Fruit fly (Drosophila melanogaster) whole organism, prepupa: ENCODE measurements around the gene trbl.

ENCODE experiments used
- CG10631 ChIP-seq: fragments of 200-800 bp; sonication (Bioruptor generic); optimal IDR thresholded peaks from 2 replicates; lab custom pipeline; 2016; ENCODE audit warnings: missing biosample characterization, missing genetic modification characterization
- CG11294 ChIP-seq: fragments of 200-800 bp; sonication (Bioruptor generic); IDR thresholded peaks from 2 replicates; pipeline ENCODE4 v1.3.6; 2022; ENCODE audit warnings: missing biosample characterization, missing genetic modification characterization
- CG11902 ChIP-seq: fragments of 200-800 bp; sonication (Bioruptor generic); optimal IDR thresholded peaks from 3 replicates; lab custom pipeline; 2016; ENCODE audit warnings: missing biosample characterization, missing genetic modification characterization
- CG15336 ChIP-seq: fragments of 200-800 bp; sonication (Bioruptor generic); IDR thresholded peaks from 2 replicates; pipeline ENCODE4 v1.3.6; 2022; ENCODE audit warnings: missing biosample characterization, missing genetic modification characterization
- CG1621 ChIP-seq: fragments of 200-800 bp; sonication (Bioruptor generic); optimal IDR thresholded peaks from 3 replicates; lab custom pipeline; 2018; ENCODE audit warnings: missing biosample characterization, mild to moderate bottlenecking, missing genetic modification characterization
- CG16779 ChIP-seq: fragments of 200-800 bp; sonication (Bioruptor generic); optimal IDR thresholded peaks from 3 replicates; lab custom pipeline; 2017; ENCODE audit warnings: missing biosample characterization, mild to moderate bottlenecking, missing genetic modification characterization
- CG3032 ChIP-seq: fragments of 200-800 bp; optimal IDR thresholded peaks from 2 replicates; lab custom pipeline; 2019; ENCODE audit warnings: missing biosample characterization, mild to moderate bottlenecking, missing genetic modification characterization, moderate library complexity
- CG31627 ChIP-seq: fragments of 200-800 bp; sonication (Bioruptor generic); optimal IDR thresholded peaks from 3 replicates; lab custom pipeline; 2016; ENCODE audit warnings: missing biosample characterization, missing genetic modification characterization
- CG32006 ChIP-seq: fragments of 200-800 bp; sonication (Bioruptor generic); optimal IDR thresholded peaks from 3 replicates; lab custom pipeline; 2017; ENCODE audit warnings: missing biosample characterization, mild to moderate bottlenecking, missing genetic modification characterization
- CG34406 ChIP-seq: fragments of 200-800 bp; sonication (Bioruptor generic); optimal IDR thresholded peaks from 3 replicates; lab custom pipeline; 2016; ENCODE audit warnings: missing biosample characterization, missing genetic modification characterization
- CG3919 ChIP-seq: fragments of 200-800 bp; sonication (Bioruptor generic); optimal IDR thresholded peaks from 3 replicates; lab custom pipeline; 2016; ENCODE audit warnings: missing biosample characterization, missing genetic modification characterization
- CG4318 ChIP-seq: fragments of 200-800 bp; sonication (Bioruptor generic); optimal IDR thresholded peaks from 3 replicates; lab custom pipeline; 2017; ENCODE audit warnings: missing biosample characterization, mild to moderate bottlenecking, missing genetic modification characterization
- CG6163 ChIP-seq: fragments of 200-800 bp; sonication (Bioruptor generic); IDR thresholded peaks from 3 replicates; pipeline ENCODE4 v1.3.6; 2022; ENCODE audit warnings: missing biosample characterization, missing genetic modification characterization
- CG6276 ChIP-seq: fragments of 200-800 bp; sonication (Bioruptor generic); optimal IDR thresholded peaks from 2 replicates; lab custom pipeline; 2017; ENCODE audit warnings: missing biosample characterization, mild to moderate bottlenecking, missing genetic modification characterization
- CG6792 ChIP-seq: fragments of 200-800 bp; sonication (Bioruptor generic); optimal IDR thresholded peaks from 3 replicates; lab custom pipeline; 2016; ENCODE audit warnings: missing biosample characterization, missing genetic modification characterization
- CG6808 ChIP-seq: fragments of 200-800 bp; sonication (Bioruptor generic); optimal IDR thresholded peaks from 3 replicates; lab custom pipeline; 2017; ENCODE audit warnings: missing biosample characterization, missing genetic modification characterization, mild to moderate bottlenecking, moderate library complexity, missing genetic modification reagents
- CG6854 ChIP-seq: fragments of 200-800 bp; sonication (Bioruptor generic); optimal IDR thresholded peaks from 2 replicates; lab custom pipeline; 2017; ENCODE audit warnings: missing biosample characterization, mild to moderate bottlenecking, missing genetic modification characterization
- CG7368 ChIP-seq: fragments of 200-800 bp; sonication (Bioruptor generic); optimal IDR thresholded peaks from 3 replicates; lab custom pipeline; 2016; ENCODE audit warnings: missing biosample characterization, missing genetic modification characterization
- CG8119 ChIP-seq: fragments of 200-800 bp; sonication (Bioruptor generic); IDR thresholded peaks from 3 replicates; pipeline ENCODE4 v1.3.6; 2022; ENCODE audit warnings: missing biosample characterization, missing genetic modification characterization
- CG8319 ChIP-seq: fragments of 200-800 bp; sonication (Bioruptor generic); optimal IDR thresholded peaks from 3 replicates; lab custom pipeline; 2016; ENCODE audit warnings: missing biosample characterization, missing genetic modification characterization
- CG8632 ChIP-seq: fragments of 200-800 bp; sonication (Bioruptor generic); optimal IDR thresholded peaks from 3 replicates; lab custom pipeline; 2016; ENCODE audit warnings: missing biosample characterization, missing genetic modification characterization
- Eip78C ChIP-seq: fragments of 200-800 bp; sonication (Bioruptor generic); peaks from one replicate; lab custom pipeline; 2016; ENCODE audit warnings: missing biosample characterization, missing genetic modification characterization
- Eip93F ChIP-seq: fragments of 200-800 bp; sonication (Bioruptor generic); optimal IDR thresholded peaks from 2 replicates; lab custom pipeline; 2016; ENCODE audit warnings: missing biosample characterization, mild to moderate bottlenecking, missing genetic modification characterization
- Ets21C ChIP-seq: fragments of 200-800 bp; sonication (Bioruptor generic); optimal IDR thresholded peaks from 3 replicates; lab custom pipeline; 2016; ENCODE audit warnings: missing biosample characterization, missing genetic modification characterization
- Ets96B ChIP-seq: fragments of 200-800 bp; optimal IDR thresholded peaks from 2 replicates; lab custom pipeline; 2019; ENCODE audit warnings: missing biosample characterization, mild to moderate bottlenecking, missing genetic modification characterization, moderate library complexity
- Gug ChIP-seq: fragments of 200-800 bp; sonication (Bioruptor generic); IDR thresholded peaks from 2 replicates; pipeline ENCODE4 v1.3.6; 2022; ENCODE audit warnings: missing biosample characterization, missing genetic modification characterization
- Hr38 ChIP-seq: sonication (Bioruptor generic); optimal IDR thresholded peaks from 2 replicates; lab custom pipeline; 2016; ENCODE audit warnings: missing biosample characterization, missing genetic modification characterization
- Hr39 ChIP-seq: fragments of 200-800 bp; sonication (Bioruptor generic); optimal IDR thresholded peaks from 2 replicates; lab custom pipeline; 2016; ENCODE audit warnings: missing biosample characterization, missing genetic modification characterization
- Hr4 ChIP-seq: fragments of 200-800 bp; sonication (Bioruptor generic); optimal IDR thresholded peaks from 3 replicates; lab custom pipeline; 2016; ENCODE audit warnings: missing biosample characterization, missing genetic modification characterization
- Lpt ChIP-seq: fragments of 200-800 bp; sonication (Bioruptor generic); optimal IDR thresholded peaks from 3 replicates; lab custom pipeline; 2016; ENCODE audit warnings: missing biosample characterization, missing genetic modification characterization
- Met ChIP-seq: fragments of 200-800 bp; sonication (Bioruptor generic); optimal IDR thresholded peaks from 3 replicates; lab custom pipeline; 2016; ENCODE audit warnings: missing biosample characterization, missing genetic modification characterization
- OdsH ChIP-seq: fragments of 200-800 bp; sonication (Bioruptor generic); optimal IDR thresholded peaks from 3 replicates; lab custom pipeline; 2016; ENCODE audit warnings: missing biosample characterization, missing genetic modification characterization
- Smox ChIP-seq: fragments of 200-800 bp; sonication (Bioruptor generic); optimal IDR thresholded peaks from 3 replicates; lab custom pipeline; 2016; ENCODE audit warnings: missing biosample characterization, missing genetic modification characterization
- Sox102F ChIP-seq: fragments of 200-800 bp; sonication (Bioruptor generic); optimal IDR thresholded peaks from 2 replicates; lab custom pipeline; 2016; ENCODE audit warnings: missing biosample characterization, mild to moderate bottlenecking, missing genetic modification characterization
- Sox14 ChIP-seq: fragments of 200-800 bp; sonication (Bioruptor generic); optimal IDR thresholded peaks from 3 replicates; lab custom pipeline; 2016; ENCODE audit warnings: missing biosample characterization, missing genetic modification characterization
- Sox15 ChIP-seq: fragments of 200-800 bp; sonication (Bioruptor generic); optimal IDR thresholded peaks from 3 replicates; lab custom pipeline; 2016; ENCODE audit warnings: missing biosample characterization, missing genetic modification characterization
- achi ChIP-seq: fragments of 200-800 bp; sonication (Bioruptor generic); optimal IDR thresholded peaks from 3 replicates; lab custom pipeline; 2016; ENCODE audit warnings: missing biosample characterization, missing genetic modification characterization
- cyc ChIP-seq: fragments of 200-800 bp; sonication (Bioruptor generic); optimal IDR thresholded peaks from 3 replicates; lab custom pipeline; 2016; ENCODE audit warnings: missing biosample characterization, missing genetic modification characterization
- dac ChIP-seq: fragments of 200-800 bp; sonication (Bioruptor generic); optimal IDR thresholded peaks from 2 replicates; lab custom pipeline; 2017; ENCODE audit warnings: missing biosample characterization, mild to moderate bottlenecking, missing genetic modification characterization
- eg ChIP-seq: fragments of 200-800 bp; sonication (Bioruptor generic); IDR thresholded peaks from 3 replicates; pipeline ENCODE4 v1.3.6; 2022; ENCODE audit warnings: missing biosample characterization, missing genetic modification characterization
- esn ChIP-seq: fragments of 200-800 bp; sonication (Bioruptor generic); optimal IDR thresholded peaks from 2 replicates; lab custom pipeline; 2016; ENCODE audit warnings: missing biosample characterization, mild to moderate bottlenecking, missing genetic modification characterization, moderate library complexity
- fd59A ChIP-seq: fragments of 200-800 bp; sonication (Bioruptor generic); optimal IDR thresholded peaks from 2 replicates; lab custom pipeline; 2017; ENCODE audit warnings: missing biosample characterization, mild to moderate bottlenecking, missing genetic modification characterization, missing genetic modification reagents
- fd85E ChIP-seq: fragments of 200-800 bp; sonication (Bioruptor generic); optimal IDR thresholded peaks from 3 replicates; lab custom pipeline; 2016; ENCODE audit warnings: missing biosample characterization, missing genetic modification characterization
- fkh ChIP-seq: fragments of 200-800 bp; sonication (Bioruptor generic); optimal IDR thresholded peaks from 3 replicates; lab custom pipeline; 2017; ENCODE audit warnings: missing biosample characterization, mild to moderate bottlenecking, missing genetic modification characterization, moderate library complexity
- lz ChIP-seq: fragments of 200-800 bp; sonication (Bioruptor generic); optimal IDR thresholded peaks from 3 replicates; lab custom pipeline; 2016; ENCODE audit warnings: missing biosample characterization, missing genetic modification characterization
- pdm3 ChIP-seq: fragments of 200-800 bp; sonication (Bioruptor generic); optimal IDR thresholded peaks from 3 replicates; lab custom pipeline; 2016; ENCODE audit warnings: missing biosample characterization, missing genetic modification characterization
- salr ChIP-seq, 2 experiments: fragments of 200-800 bp; sonication (Bioruptor generic); optimal IDR thresholded peaks; 3 replicates each; lab custom pipeline; 2016 to 2018; ENCODE audit warnings: missing biosample characterization in 2 of 2, missing genetic modification characterization in 2 of 2, mild to moderate bottlenecking in 1 of 2
- spab ChIP-seq: fragments of 200-800 bp; sonication (Bioruptor generic); optimal IDR thresholded peaks from 2 replicates; lab custom pipeline; 2017; ENCODE audit warnings: missing biosample characterization, mild to moderate bottlenecking, missing genetic modification characterization, missing genetic modification reagents
- svp ChIP-seq: fragments of 200-800 bp; sonication (Bioruptor generic); peaks from one replicate; lab custom pipeline; 2016; ENCODE audit warnings: missing biosample characterization, missing genetic modification characterization
- topi ChIP-seq: fragments of 200-800 bp; sonication (Bioruptor generic); optimal IDR thresholded peaks from 3 replicates; lab custom pipeline; 2016; ENCODE audit warnings: missing biosample characterization, missing genetic modification characterization
- vri ChIP-seq: fragments of 200-800 bp; sonication (Bioruptor generic); optimal IDR thresholded peaks from 3 replicates; lab custom pipeline; 2016; ENCODE audit warnings: missing biosample characterization, mild to moderate bottlenecking, missing genetic modification characterization

trbl gene

dm6 chr3L:20403493-20404379, 2.3 kb upstream of the trbl start:
- 0 out of 3 replicates have a peak, but pooled peaks have one; percentile 5 for TF ChIP-seq eg (GFP tag; lab: Robert Waterston, UW)
- TF ChIP-seq Lpt (GFP tag; lab: Kevin White, UChicago): no peak
- TF ChIP-seq vri (GFP tag; lab: Kevin White, UChicago): no peak
- peak; percentile 81 for TF ChIP-seq Hr39 (GFP tag; lab: Kevin White, UChicago)
- TF ChIP-seq CG11294: no peak
- TF ChIP-seq CG7368 (GFP tag; lab: Kevin White, UChicago): no peak
- peak; percentile 58 for TF ChIP-seq Smox (GFP tag; lab: Kevin White, UChicago)
- TF ChIP-seq spab (GFP tag; lab: Kevin White, UChicago): peak; percentile 62
- TF ChIP-seq Sox102F (GFP tag; lab: Kevin White, UChicago): peak; percentile 51
- TF ChIP-seq esn (GFP tag; lab: Kevin White, UChicago): peak; percentile 85
- TF ChIP-seq lz (GFP tag; lab: Kevin White, UChicago): peak; percentile 75
- TF ChIP-seq CG8119 (GFP tag; lab: Robert Waterston, UW): peak; percentile 41; the same call in 1 of the 3 replicates
- TF ChIP-seq Gug: no peak
- peak; percentile 83 for TF ChIP-seq CG31627 (GFP tag; lab: Kevin White, UChicago)
- TF ChIP-seq CG8632: peak; percentile 59
- peak; percentile 40 for TF ChIP-seq Hr4 (GFP tag; lab: Kevin White, UChicago)
- TF ChIP-seq Ets21C (GFP tag; lab: Kevin White, UChicago): peak; percentile 74
- TF ChIP-seq CG3032 (tag; lab: Kevin White, UChicago): peak; percentile 67
- TF ChIP-seq CG15336: no peak; the same call in 1 of the 2 replicates
- TF ChIP-seq Ets96B (tag; lab: Kevin White, UChicago): peak; percentile 47
- peak; percentile 46 to 56 for TF ChIP-seq salr (GFP tag; optimal IDR thresholded peaks at IDR 0.05; lab: Kevin White, UChicago)
- TF ChIP-seq fkh: no peak
- peak; percentile 93 for TF ChIP-seq svp (GFP tag; lab: Kevin White, UChicago)
- TF ChIP-seq CG16779 (tag; lab: Kevin White, UChicago): peak; percentile 40
- peak; percentile 70 for TF ChIP-seq CG10631 (GFP tag; lab: Kevin White, UChicago)
- peak; percentile 68 for TF ChIP-seq CG32006 (GFP tag; lab: Kevin White, UChicago)
- peak; percentile 33 for TF ChIP-seq CG8319 (GFP tag; lab: Kevin White, UChicago)
- TF ChIP-seq pdm3 (GFP tag; lab: Kevin White, UChicago): peak; percentile 49
- no peak for TF ChIP-seq fd85E (GFP tag; lab: Kevin White, UChicago)
- TF ChIP-seq achi (GFP tag; lab: Kevin White, UChicago): peak; percentile 39
- TF ChIP-seq Sox15: peak; percentile 75
- TF ChIP-seq CG34406 (GFP tag; lab: Kevin White, UChicago): peak; percentile 63
- TF ChIP-seq OdsH (GFP tag; lab: Kevin White, UChicago): peak; percentile 63
- peak; percentile 36 for TF ChIP-seq CG6854 (GFP tag; lab: Kevin White, UChicago)
- peak; percentile 60 for TF ChIP-seq CG6792 (GFP tag; lab: Kevin White, UChicago)
- peak; percentile 42; the same call in 2 of the 3 replicates for TF ChIP-seq CG6163 (GFP tag; lab: Robert Waterston, UW)
- TF ChIP-seq Hr38 (GFP tag; lab: Kevin White, UChicago): no peak
- TF ChIP-seq CG6808 (GFP tag; lab: Kevin White, UChicago): peak; percentile 80
- peak; percentile 30 for TF ChIP-seq CG4318 (GFP tag; lab: Kevin White, UChicago)
- TF ChIP-seq Eip78C: peak; percentile 93
- TF ChIP-seq dac (GFP tag; lab: Kevin White, UChicago): no peak
- TF ChIP-seq fd59A (GFP tag; lab: Kevin White, UChicago): peak; percentile 74
- TF ChIP-seq cyc: peak; percentile 52
- peak; percentile 67 for TF ChIP-seq CG11902
- peak; percentile 88 for TF ChIP-seq topi
- TF ChIP-seq Met: peak; percentile 82
- TF ChIP-seq CG3919 (GFP tag; lab: Kevin White, UChicago): peak; percentile 35
- TF ChIP-seq CG1621 (tag; lab: Kevin White, UChicago): no peak
- peak; percentile 5 for TF ChIP-seq CG6276
- TF ChIP-seq Sox14 (GFP tag; lab: Kevin White, UChicago): peak; percentile 61
- TF ChIP-seq Eip93F: peak; percentile 37
